Fruit fly (Drosophila melanogaster) whole organism, embryonic: ENCODE data around the gene E2f2.
A peak's percentile ranks its signal among the peaks of the same experiment; 100 is the strongest.

Experiments
- Abd-B ChIP-seq: fragments of 200-800 bp; sonication (Bioruptor generic); optimal IDR thresholded peaks from 2 replicates; lab custom pipeline; 2018; ENCODE audit warnings: missing biosample characterization, mild to moderate bottlenecking, missing genetic modification characterization, moderate library complexity
- Adf1 ChIP-seq: fragments of 200-800 bp; sonication (Bioruptor generic); IDR thresholded peaks from 2 replicates; pipeline ENCODE4 v1.3.6; 2022; ENCODE audit warnings: missing biosample characterization, missing genetic modification characterization
- Bgb ChIP-seq: fragments of 200-800 bp; sonication (Bioruptor generic); IDR thresholded peaks from 2 replicates; pipeline ENCODE4 v1.3.6; 2022; ENCODE audit warnings: missing biosample characterization, missing genetic modification characterization; ENCODE audit not compliant: partially characterized antibody
- CG10147 ChIP-seq: fragments of 200-800 bp; sonication (Bioruptor generic); optimal IDR thresholded peaks from 2 replicates; lab custom pipeline; 2019; ENCODE audit warnings: missing biosample characterization, mild to moderate bottlenecking, missing genetic modification characterization, moderate library complexity
- CG10366 ChIP-seq: fragments of 200-800 bp; sonication (Bioruptor generic); IDR thresholded peaks from 2 replicates; pipeline ENCODE4 v1.3.6; 2022; ENCODE audit warnings: missing biosample characterization, missing genetic modification characterization
- CG10431 ChIP-seq: fragments of 200-800 bp; sonication (Bioruptor generic); optimal IDR thresholded peaks from 3 replicates; lab custom pipeline; 2018; ENCODE audit warnings: missing biosample characterization, mild to moderate bottlenecking, missing genetic modification characterization
- CG10979 ChIP-seq: fragments of 200-800 bp; sonication (Bioruptor generic); optimal IDR thresholded peaks from 2 replicates; lab custom pipeline; 2018; ENCODE audit warnings: missing biosample characterization, mild to moderate bottlenecking, missing genetic modification characterization, moderate library complexity
- CG12659 ChIP-seq: fragments of 200-800 bp; sonication (Bioruptor generic); optimal IDR thresholded peaks from 3 replicates; lab custom pipeline; 2017; ENCODE audit warnings: mild to moderate bottlenecking, missing biosample characterization, missing genetic modification reagents, missing genetic modification characterization
- CG13894 ChIP-seq: fragments of 200-800 bp; sonication (Bioruptor generic); optimal IDR thresholded peaks from 3 replicates; lab custom pipeline; 2018; ENCODE audit warnings: missing biosample characterization, mild to moderate bottlenecking, missing genetic modification characterization, moderate library complexity
- CG17829 ChIP-seq: fragments of 200-800 bp; optimal IDR thresholded peaks from 2 replicates; lab custom pipeline; 2019; ENCODE audit warnings: missing biosample characterization, mild to moderate bottlenecking, missing genetic modification characterization, moderate library complexity
- CG1832 ChIP-seq: fragments of 200-800 bp; sonication (Bioruptor generic); optimal IDR thresholded peaks from 2 replicates; lab custom pipeline; 2017; ENCODE audit warnings: missing biosample characterization, mild to moderate bottlenecking, missing genetic modification characterization, inconsistent platforms
- CG18599 ChIP-seq: fragments of 200-800 bp; sonication (Bioruptor generic); optimal IDR thresholded peaks from 3 replicates; lab custom pipeline; 2017; ENCODE audit warnings: missing biosample characterization, missing genetic modification characterization, mild to moderate bottlenecking, moderate library complexity, missing genetic modification reagents
- CG4730 ChIP-seq: fragments of 200-800 bp; sonication (Bioruptor generic); IDR thresholded peaks from 2 replicates; pipeline ENCODE4 v1.3.6; 2022; ENCODE audit warnings: missing biosample characterization, missing genetic modification characterization
- CG5953 ChIP-seq: fragments of 200-800 bp; sonication (Bioruptor generic); IDR thresholded peaks from 2 replicates; pipeline ENCODE4 v1.3.6; 2022; ENCODE audit warnings: missing biosample characterization, missing genetic modification characterization
- CG7745 ChIP-seq: fragments of 200-800 bp; sonication (Bioruptor generic); optimal IDR thresholded peaks from 2 replicates; lab custom pipeline; 2018; ENCODE audit warnings: missing biosample characterization, mild to moderate bottlenecking, missing genetic modification characterization, moderate library complexity
- CG8478 ChIP-seq: fragments of >200 bp; optimal IDR thresholded peaks from 2 replicates; lab custom pipeline; 2018
- CG9932 ChIP-seq: fragments of 200-800 bp; sonication (Bioruptor generic); IDR thresholded peaks from 2 replicates; pipeline ENCODE4 v1.3.6; 2022; ENCODE audit warnings: missing biosample characterization, missing genetic modification characterization
- CoRest ChIP-seq: fragments of 200-800 bp; sonication (Bioruptor generic); optimal IDR thresholded peaks from 3 replicates; lab custom pipeline; 2018; ENCODE audit warnings: missing biosample characterization, mild to moderate bottlenecking, missing genetic modification characterization, moderate library complexity
- Deaf1 ChIP-seq: fragments of 200-800 bp; optimal IDR thresholded peaks from 3 replicates; lab custom pipeline; 2019; ENCODE audit warnings: missing biosample characterization, mild to moderate bottlenecking, missing genetic modification characterization, moderate library complexity
- Dll ChIP-seq: fragments of 200-800 bp; sonication (Bioruptor generic); IDR thresholded peaks from 4 replicates; pipeline ENCODE4 v1.3.6; 2022; ENCODE audit warnings: missing biosample characterization, missing genetic modification characterization; ENCODE audit not compliant: partially characterized antibody
- Ets97D ChIP-seq: fragments of 200-800 bp; sonication (Bioruptor generic); optimal IDR thresholded peaks from 3 replicates; lab custom pipeline; 2016; ENCODE audit warnings: missing biosample characterization, missing genetic modification characterization
- Gug ChIP-seq: fragments of 200-800 bp; sonication (Bioruptor generic); IDR thresholded peaks from 4 replicates; pipeline ENCODE4 v1.3.6; 2022; ENCODE audit warnings: missing biosample characterization, missing genetic modification characterization
- HLHmδ ChIP-seq: fragments of 200-800 bp; sonication (Bioruptor generic); optimal IDR thresholded peaks from 2 replicates; lab custom pipeline; 2018; ENCODE audit warnings: missing biosample characterization, mild to moderate bottlenecking, missing genetic modification characterization, moderate library complexity
- Hmx ChIP-seq: fragments of 200-800 bp; sonication (Bioruptor generic); optimal IDR thresholded peaks from 2 replicates; lab custom pipeline; 2016; ENCODE audit warnings: missing biosample characterization, missing genetic modification characterization
- Mad ChIP-seq: fragments of 200-800 bp; sonication (Bioruptor generic); optimal IDR thresholded peaks from 2 replicates; lab custom pipeline; 2016; ENCODE audit warnings: missing biosample characterization, missing genetic modification characterization
- Max ChIP-seq: fragments of 200-800 bp; sonication (Bioruptor generic); optimal IDR thresholded peaks from 2 replicates; lab custom pipeline; 2016; ENCODE audit warnings: missing biosample characterization, mild to moderate bottlenecking, missing genetic modification characterization
- NfI ChIP-seq: fragments of 200-800 bp; sonication (Bioruptor generic); optimal IDR thresholded peaks from 3 replicates; lab custom pipeline; 2018; ENCODE audit warnings: missing biosample characterization, mild to moderate bottlenecking, missing genetic modification characterization, moderate library complexity
- Spps ChIP-seq: fragments of 200-800 bp; sonication (Bioruptor generic); optimal IDR thresholded peaks from 2 replicates; lab custom pipeline; 2018; ENCODE audit warnings: missing biosample characterization, mild to moderate bottlenecking, missing genetic modification characterization
- Taf1 ChIP-seq: fragments of 200-800 bp; sonication (Bioruptor generic); IDR thresholded peaks from 2 replicates; pipeline ENCODE4 v1.3.6; 2022; ENCODE audit warnings: missing biosample characterization, missing genetic modification characterization
- Xrp1 ChIP-seq: fragments of 200-800 bp; sonication (Bioruptor generic); IDR thresholded peaks from 2 replicates; pipeline ENCODE4 v1.3.6; 2022; ENCODE audit warnings: missing biosample characterization, missing genetic modification characterization
- abd-A ChIP-seq: fragments of 200-800 bp; sonication (Bioruptor generic); optimal IDR thresholded peaks from 3 replicates; lab custom pipeline; 2019; ENCODE audit warnings: missing biosample characterization, mild to moderate bottlenecking, missing genetic modification characterization, moderate library complexity
- aop ChIP-seq: fragments of 200-800 bp; sonication (Bioruptor generic); IDR thresholded peaks from 2 replicates; pipeline ENCODE4 v1.3.6; 2022; ENCODE audit warnings: missing biosample characterization, missing genetic modification characterization
- ash1 ChIP-seq: fragments of 200-800 bp; sonication (Bioruptor generic); optimal IDR thresholded peaks from 2 replicates; lab custom pipeline; 2018; ENCODE audit warnings: missing biosample characterization, mild to moderate bottlenecking, missing genetic modification characterization
- disco-r ChIP-seq: fragments of 200-800 bp; sonication (Bioruptor generic); optimal IDR thresholded peaks from 2 replicates; lab custom pipeline; 2016; ENCODE audit warnings: missing biosample characterization, missing genetic modification characterization
- dmrt99B ChIP-seq: fragments of 200-800 bp; sonication (Bioruptor generic); optimal IDR thresholded peaks from 2 replicates; lab custom pipeline; 2018; ENCODE audit warnings: missing biosample characterization, mild to moderate bottlenecking, missing genetic modification characterization, moderate library complexity
- dysf ChIP-seq: fragments of 200-800 bp; sonication (Bioruptor generic); IDR thresholded peaks from 3 replicates; pipeline ENCODE4 v1.3.6; 2022; ENCODE audit warnings: missing biosample characterization, missing genetic modification characterization
- ems ChIP-seq: fragments of 200-800 bp; sonication (Bioruptor generic); optimal IDR thresholded peaks from 3 replicates; lab custom pipeline; 2016; ENCODE audit warnings: missing biosample characterization, missing genetic modification characterization
- en ChIP-seq: fragments of 200-800 bp; sonication (Bioruptor generic); optimal IDR thresholded peaks from 2 replicates; lab custom pipeline; 2016; ENCODE audit warnings: missing biosample characterization, missing genetic modification characterization
- fd3F ChIP-seq: fragments of 200-800 bp; sonication (Bioruptor generic); optimal IDR thresholded peaks from 2 replicates; lab custom pipeline; 2018; ENCODE audit warnings: missing biosample characterization, mild to moderate bottlenecking, missing genetic modification characterization, moderate library complexity
- fru ChIP-seq: fragments of >200 bp; optimal IDR thresholded peaks from 2 replicates; lab custom pipeline; 2017
- gem ChIP-seq: fragments of 200-800 bp; sonication (Bioruptor generic); optimal IDR thresholded peaks from 2 replicates; lab custom pipeline; 2019; ENCODE audit warnings: missing biosample characterization, mild to moderate bottlenecking, missing genetic modification characterization, moderate library complexity
- grn ChIP-seq: fragments of 200-800 bp; sonication (Bioruptor generic); optimal IDR thresholded peaks from 3 replicates; lab custom pipeline; 2017; ENCODE audit warnings: missing biosample characterization, missing genetic modification characterization
- hbn ChIP-seq: fragments of 200-800 bp; sonication (Bioruptor generic); IDR thresholded peaks from 2 replicates; pipeline ENCODE4 v1.3.6; 2022; ENCODE audit warnings: missing biosample characterization, missing genetic modification characterization; ENCODE audit not compliant: partially characterized antibody
- her ChIP-seq: fragments of 200-800 bp; sonication (Bioruptor generic); optimal IDR thresholded peaks from 2 replicates; lab custom pipeline; 2016; ENCODE audit warnings: missing biosample characterization, missing genetic modification characterization
- jumu ChIP-seq: fragments of 200-800 bp; sonication (Bioruptor generic); optimal IDR thresholded peaks from 3 replicates; lab custom pipeline; 2016; ENCODE audit warnings: missing biosample characterization, missing genetic modification characterization
- knrl ChIP-seq: fragments of 200-800 bp; sonication (Bioruptor generic); IDR thresholded peaks from 3 replicates; pipeline ENCODE4 v1.3.6; 2022; ENCODE audit warnings: missing biosample characterization, missing genetic modification characterization; ENCODE audit not compliant: partially characterized antibody
- ranshi ChIP-seq: fragments of 200-800 bp; sonication (Bioruptor generic); IDR thresholded peaks from 2 replicates; pipeline ENCODE4 v1.3.6; 2022; ENCODE audit warnings: missing biosample characterization, missing genetic modification characterization
- slp2 ChIP-seq: fragments of 200-800 bp; sonication (Bioruptor generic); optimal IDR thresholded peaks from 2 replicates; lab custom pipeline; 2016; ENCODE audit warnings: missing biosample characterization, missing genetic modification characterization
- trem ChIP-seq: fragments of 200-800 bp; optimal IDR thresholded peaks from 3 replicates; lab custom pipeline; 2019; ENCODE audit warnings: missing biosample characterization, mild to moderate bottlenecking, missing genetic modification characterization, moderate library complexity
- tx ChIP-seq: fragments of 200-800 bp; sonication (Bioruptor generic); optimal IDR thresholded peaks from 2 replicates; lab custom pipeline; 2016; ENCODE audit warnings: missing biosample characterization, missing genetic modification characterization
- unc-4 ChIP-seq: fragments of 200-800 bp; sonication (Bioruptor generic); IDR thresholded peaks from 2 replicates; pipeline ENCODE4 v1.3.6; 2022; ENCODE audit warnings: missing biosample characterization, missing genetic modification characterization; ENCODE audit not compliant: partially characterized antibody

Gene E2f2

DNA sequence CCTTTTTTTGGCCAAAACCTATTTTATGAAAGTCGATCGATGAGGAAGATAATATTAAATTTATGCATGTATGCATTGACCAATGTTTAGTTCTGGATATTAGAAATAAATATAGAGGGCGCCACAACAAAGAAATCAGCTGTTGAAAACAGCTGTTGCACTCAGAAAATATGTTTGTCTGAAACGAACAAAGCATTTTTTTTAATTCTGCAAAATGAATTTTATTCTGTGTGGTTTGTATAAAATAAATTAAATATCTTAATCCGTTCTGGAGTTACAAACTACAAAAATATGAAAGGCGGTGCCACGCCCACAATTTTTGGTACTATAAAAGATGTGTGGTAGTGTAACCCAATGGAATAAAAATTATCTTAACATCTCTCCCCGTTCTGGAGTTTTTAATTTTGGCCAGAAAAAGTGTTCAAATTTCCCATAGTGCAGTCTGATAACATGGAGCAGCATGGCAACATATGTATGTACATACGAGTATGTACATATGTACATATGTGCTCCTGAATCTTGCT lies 47.7 kb downstream of the E2f2 start (continued):
- peak; percentile 36 for TF ChIP-seq fd3F (GFP tag; lab: Kevin White, UChicago)
- peak; percentile 27 for TF ChIP-seq grn (GFP tag; lab: Kevin White, UChicago)
- TF ChIP-seq CG12659 = peak; percentile 51
- TF ChIP-seq dmrt99B = peak; percentile 65
- no peak for TF ChIP-seq CG18599 (GFP tag; lab: Kevin White, UChicago)
- no peak for TF ChIP-seq disco-r (GFP tag; lab: Kevin White, UChicago)
- peak; percentile 82 for TF ChIP-seq gem (tag; lab: Kevin White, UChicago)
- no peak for TF ChIP-seq CG1832 (GFP tag; lab: Kevin White, UChicago)
- TF ChIP-seq CG13894 (tag; lab: Kevin White, UChicago) = no peak
- TF ChIP-seq CG10147 (GFP tag; lab: Kevin White, UChicago) = peak; percentile 43
- no peak for TF ChIP-seq unc-4 (GFP tag; lab: Robert Waterston, UW)
- peak; percentile 66 for TF ChIP-seq CG10979 (tag; lab: Kevin White, UChicago)
- peak; percentile 65 for TF ChIP-seq NfI (GFP tag; lab: Kevin White, UChicago)
- TF ChIP-seq Abd-B (GFP tag; lab: Kevin White, UChicago) = no peak
- no peak for TF ChIP-seq CG10431 (GFP tag; lab: Kevin White, UChicago)
- TF ChIP-seq Adf1 (GFP tag; lab: Robert Waterston, UW) = no peak
- TF ChIP-seq Dll (GFP tag; lab: Robert Waterston, UW) = no peak
- no peak for TF ChIP-seq hbn (GFP tag; lab: Robert Waterston, UW)
- no peak for TF ChIP-seq her
- TF ChIP-seq ems (GFP tag; lab: Kevin White, UChicago) = peak; percentile 44
- no peak for TF ChIP-seq CG4730
- peak; percentile 38 for TF ChIP-seq Ets97D (GFP tag; lab: Kevin White, UChicago)
- peak; percentile 67; the same call in 2 of the 3 replicates for TF ChIP-seq dysf (GFP tag; lab: Robert Waterston, UW)
- TF ChIP-seq abd-A = no peak
- no peak for TF ChIP-seq slp2
- TF ChIP-seq trem = peak; percentile 40
- TF ChIP-seq ranshi (GFP tag; lab: Robert Waterston, UW) = no peak
- no peak for TF ChIP-seq knrl (GFP tag; lab: Robert Waterston, UW)
- TF ChIP-seq Bgb (GFP tag; lab: Robert Waterston, UW) = no peak
- no peak for TF ChIP-seq CG5953
- TF ChIP-seq Spps (tag; lab: Kevin White, UChicago) = peak; percentile 37
- TF ChIP-seq Max = peak; percentile 81
- TF ChIP-seq Hmx = peak; percentile 40
- TF ChIP-seq fru = no peak
- TF ChIP-seq CG10366 (GFP tag; lab: Robert Waterston, UW) = peak; percentile 50; the same call in 1 of the 2 replicates
- TF ChIP-seq CG8478 = no peak
- TF ChIP-seq CG17829 (tag; lab: Kevin White, UChicago) = peak; percentile 60
- TF ChIP-seq Deaf1 (tag; lab: Kevin White, UChicago) = peak; percentile 21
- peak; percentile 30 for TF ChIP-seq en (GFP tag; lab: Kevin White, UChicago)
- peak; percentile 11 for TF ChIP-seq tx (GFP tag; lab: Kevin White, UChicago)
- TF ChIP-seq HLHmδ (GFP tag; lab: Kevin White, UChicago) = no peak
- no peak for TF ChIP-seq aop (GFP tag; lab: Robert Waterston, UW)
- TF ChIP-seq CG9932 (GFP tag; lab: Robert Waterston, UW) = no peak
- TF ChIP-seq jumu = peak; percentile 13
- no peak for TF ChIP-seq Gug
- TF ChIP-seq CoRest (tag; lab: Kevin White, UChicago) = peak; percentile 75
- no peak for TF ChIP-seq CG7745
- TF ChIP-seq Xrp1 = peak; percentile 62
- no peak for TF ChIP-seq Taf1 (GFP tag; lab: Robert Waterston, UW)
- TF ChIP-seq ash1 (GFP tag; lab: Kevin White, UChicago) = no peak
- peak; percentile 63 for TF ChIP-seq Mad (GFP tag; lab: Kevin White, UChicago)
